Worm (Caenorhabditis elegans) whole organism, L1 larva: ENCODE measurements around the gene rict-1.

Experiments used
- F16B12.6 ChIP-seq: fragments of 150-350 bp; optimal IDR thresholded peaks from 2 replicates; lab custom pipeline; 2014; ENCODE audit warnings: missing biosample characterization, missing genetic modification characterization
- ama-1 ChIP-seq: fragments of 150-350 bp; optimal IDR thresholded peaks from 2 replicates; lab custom pipeline; 2014
- ces-1 ChIP-seq: fragments of 150-350 bp; optimal IDR thresholded peaks from 2 replicates; lab custom pipeline; 2014; ENCODE audit warnings: missing biosample characterization, missing genetic modification reagents, missing genetic modification characterization
- egl-27 ChIP-seq, 2 experiments: fragments of 150-350 bp in 1 of 2; sonication (generic microtip); optimal IDR thresholded peaks; 3 replicates each; lab custom pipeline; 2017 to 2018; ENCODE audit warnings: missing biosample characterization in 2 of 2, missing genetic modification characterization in 2 of 2, missing genetic modification reagents in 2 of 2
- ets-5 ChIP-seq: fragments of 200-800 bp; sonication (Bioruptor generic); IDR thresholded peaks from 2 replicates; pipeline ENCODE4 v1.3.6; 2022; ENCODE audit warnings: missing genetic modification characterization, missing compliant biosample characterization
- lin-13 ChIP-seq: fragments of 150-350 bp; optimal IDR thresholded peaks from 2 replicates; lab custom pipeline; 2014; ENCODE audit warnings: missing biosample characterization, missing genetic modification reagents, missing genetic modification characterization
- lin-35 ChIP-seq, 2 experiments: fragments of 150-350 bp; optimal IDR thresholded peaks; 2 replicates each; lab custom pipeline; 2014; ENCODE audit warnings: missing biosample characterization in 2 of 2, missing genetic modification characterization in 2 of 2, missing genetic modification reagents in 2 of 2
- lin-39 ChIP-seq: fragments of 150-350 bp; optimal IDR thresholded peaks from 2 replicates; lab custom pipeline; 2014; ENCODE audit warnings: missing biosample characterization, missing genetic modification reagents, missing genetic modification characterization
- nhr-237 ChIP-seq: fragments of 150-350 bp; optimal IDR thresholded peaks from 2 replicates; lab custom pipeline; 2014; ENCODE audit warnings: missing biosample characterization, missing genetic modification characterization
- nhr-28 ChIP-seq: fragments of 150-350 bp; optimal IDR thresholded peaks from 2 replicates; lab custom pipeline; 2014; ENCODE audit warnings: missing biosample characterization, missing genetic modification characterization
- nhr-77 ChIP-seq: fragments of 150-350 bp; optimal IDR thresholded peaks from 2 replicates; lab custom pipeline; 2014; ENCODE audit warnings: missing biosample characterization, missing genetic modification characterization
- pqm-1 ChIP-seq: sonication (generic microtip); optimal IDR thresholded peaks from 3 replicates; lab custom pipeline; 2017; ENCODE audit warnings: missing biosample characterization, missing genetic modification characterization
- sox-4 ChIP-seq: sonication (generic microtip); optimal IDR thresholded peaks from 2 replicates; lab custom pipeline; 2016; ENCODE audit warnings: missing genetic modification characterization, missing compliant biosample characterization
- unc-62 ChIP-seq: fragments of 150-350 bp; optimal IDR thresholded peaks from 2 replicates; lab custom pipeline; 2014; ENCODE audit warnings: missing biosample characterization, missing genetic modification reagents, missing genetic modification characterization

ce11 chrII:13139573-13139972, 23.0 kb upstream of the rict-1 start:
- no peak for TF ChIP-seq pqm-1 (tag; lab: Kevin White, UChicago)
- no peak for TF ChIP-seq ama-1 (lab: Kevin White, UChicago)
- TF ChIP-seq egl-27 (tag; optimal IDR thresholded peaks at IDR 0.05; lab: Kevin White, UChicago) = no peak
- no peak for TF ChIP-seq F16B12.6 (tag; lab: Kevin White, UChicago)
- no peak for TF ChIP-seq sox-4 (tag; lab: Kevin White, UChicago)
- no peak for TF ChIP-seq ets-5 (GFP tag; lab: Robert Waterston, UW)
- TF ChIP-seq lin-39 (tag; lab: Kevin White, UChicago) = no peak
- TF ChIP-seq nhr-77 (tag; lab: Kevin White, UChicago) = no peak
- no peak for TF ChIP-seq unc-62 (GFP tag; lab: Kevin White, UChicago)
- no peak for TF ChIP-seq nhr-237
- no peak for TF ChIP-seq nhr-28 (tag; lab: Kevin White, UChicago)
- no peak for TF ChIP-seq ces-1 (GFP tag; lab: Kevin White, UChicago)
- TF ChIP-seq lin-35 (GFP tag; optimal IDR thresholded peaks at IDR 0.05; lab: Kevin White, UChicago) = no peak
- no peak for TF ChIP-seq lin-13
